Worm (Caenorhabditis elegans) whole organism, L3 larva: ENCODE results near the gene F48E3.9.

Source experiments
- aly-2 ChIP-seq: fragments of 150-350 bp; optimal IDR thresholded peaks from 2 replicates; lab custom pipeline; 2014; ENCODE audit warnings: missing biosample characterization, missing genetic modification characterization
- pqm-1 ChIP-seq: fragments of 150-350 bp; optimal IDR thresholded peaks from 2 replicates; lab custom pipeline; 2017; ENCODE audit warnings: missing biosample characterization, missing genetic modification characterization, inconsistent platforms
- zag-1 ChIP-seq: fragments of 150-350 bp; optimal IDR thresholded peaks from 2 replicates; lab custom pipeline; 2014; ENCODE audit warnings: missing biosample characterization, missing genetic modification characterization

ce11 chrX:7440102-7440501 lies 40.8 kb upstream of the F48E3.9 start:
- TF ChIP-seq pqm-1 (tag; lab: Kevin White, UChicago) = peak; percentile 81
- no peak for TF ChIP-seq aly-2
- TF ChIP-seq zag-1 = no peak
